Fruit fly (Drosophila melanogaster) whole organism, adult: ENCODE data around the gene CG43134.

Source experiments
- CG11617 ChIP-seq: fragments of 200-800 bp; sonication (Bioruptor generic); optimal IDR thresholded peaks from 2 replicates; lab custom pipeline; 2017; ENCODE audit warnings: mild to moderate bottlenecking, missing biosample characterization, missing genetic modification reagents, missing genetic modification characterization
- CG12768 ChIP-seq: fragments of 200-800 bp; sonication (Bioruptor generic); optimal IDR thresholded peaks from 2 replicates; lab custom pipeline; 2017; ENCODE audit warnings: missing biosample characterization, missing genetic modification characterization, mild to moderate bottlenecking, moderate library complexity, missing genetic modification reagents
- CG14711 ChIP-seq: fragments of 200-800 bp; sonication (Bioruptor generic); optimal IDR thresholded peaks from 2 replicates; lab custom pipeline; 2018; ENCODE audit warnings: missing biosample characterization, mild to moderate bottlenecking, missing genetic modification characterization, moderate library complexity
- CG5204 ChIP-seq: fragments of 200-800 bp; sonication (Bioruptor generic); optimal IDR thresholded peaks from 2 replicates; lab custom pipeline; 2016; ENCODE audit warnings: missing biosample characterization, missing genetic modification characterization
- Crg-1 ChIP-seq: fragments of 200-800 bp; sonication (Bioruptor generic); optimal IDR thresholded peaks from 2 replicates; lab custom pipeline; 2016; ENCODE audit warnings: missing biosample characterization, missing genetic modification characterization
- bab1 ChIP-seq: fragments of 200-800 bp; sonication (Bioruptor generic); optimal IDR thresholded peaks from 3 replicates; lab custom pipeline; 2019; ENCODE audit warnings: missing biosample characterization, mild to moderate bottlenecking, missing genetic modification characterization, moderate library complexity
- cnc ChIP-seq, 2 experiments: fragments of >200 bp; optimal IDR thresholded peaks; 2 replicates each; lab custom pipeline; 2017
- kay ChIP-seq: fragments of 200-800 bp; sonication (Bioruptor generic); peaks from one replicate; lab custom pipeline; 2016; ENCODE audit warnings: missing biosample characterization, missing genetic modification characterization, borderline replicate concordance

DNA sequence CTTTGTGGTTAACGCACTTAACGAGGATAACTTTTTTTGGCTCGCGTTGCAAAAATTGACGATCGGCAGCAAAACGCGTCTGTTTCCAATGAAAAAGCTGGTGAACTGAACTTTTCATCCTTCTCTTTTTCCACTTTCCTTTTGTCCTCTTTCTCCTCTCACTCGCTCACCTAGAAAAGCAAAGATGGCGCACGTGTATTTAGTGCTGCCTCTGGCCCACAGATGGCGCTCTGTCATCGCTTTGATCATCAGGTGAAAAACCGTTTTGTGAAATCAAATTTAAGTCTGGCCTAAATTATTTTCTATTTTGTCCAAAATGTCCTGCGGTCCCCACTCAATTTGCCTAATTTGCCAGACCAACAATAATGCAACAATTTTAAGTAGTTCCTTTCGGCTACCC lies 46.3 kb downstream of the CG43134 start:
- TF ChIP-seq CG12768 (GFP tag; lab: Kevin White, UChicago): no peak
- TF ChIP-seq Crg-1: no peak
- no peak for TF ChIP-seq kay (GFP tag; lab: Kevin White, UChicago)
- no peak for TF ChIP-seq bab1 (GFP tag; lab: Kevin White, UChicago)
- no peak for TF ChIP-seq cnc (optimal IDR thresholded peaks at IDR 0.05; lab: Kevin White, UChicago)
- TF ChIP-seq CG5204: no peak
- TF ChIP-seq CG11617 (GFP tag; lab: Kevin White, UChicago): no peak
- no peak for TF ChIP-seq CG14711
